Fruit fly (Drosophila melanogaster) whole organism, embryonic: Measurements from ENCODE around the gene CG34348.

Source experiments
- CG1647 ChIP-seq: fragments of 200-800 bp; sonication (Bioruptor generic); optimal IDR thresholded peaks from 3 replicates; lab custom pipeline; 2016; ENCODE audit warnings: missing biosample characterization, missing genetic modification characterization
- zen2 ChIP-seq: fragments of 200-800 bp; sonication (Bioruptor generic); IDR thresholded peaks from 3 replicates; pipeline ENCODE4 v1.3.6; 2022; ENCODE audit warnings: missing biosample characterization, missing genetic modification characterization; ENCODE audit not compliant: partially characterized antibody

DNA sequence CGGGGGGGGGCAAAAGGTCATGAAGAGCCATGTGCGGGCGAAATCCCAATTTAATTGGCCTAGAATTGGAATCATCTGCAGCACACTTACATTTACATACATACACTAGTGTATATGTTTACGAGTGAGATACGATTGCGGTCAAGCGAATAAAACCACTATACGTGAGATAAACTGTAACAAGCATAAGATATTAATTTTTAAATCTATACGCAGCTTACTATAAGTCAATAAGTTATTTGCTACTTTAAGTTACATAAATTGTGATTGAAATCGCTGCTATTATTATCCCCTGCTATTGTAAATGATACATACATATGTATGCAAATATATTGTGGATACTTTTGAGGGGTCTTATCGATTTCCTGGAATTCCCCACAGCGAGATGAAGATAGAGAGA is 39.5 kb downstream of the CG34348 start:
- TF ChIP-seq zen2 (GFP tag; lab: Robert Waterston, UW), result no peak
- TF ChIP-seq CG1647 (GFP tag; lab: Kevin White, UChicago), result no peak
